Worm (Caenorhabditis elegans): ENCODE results near the gene itsn-1.

DNA sequence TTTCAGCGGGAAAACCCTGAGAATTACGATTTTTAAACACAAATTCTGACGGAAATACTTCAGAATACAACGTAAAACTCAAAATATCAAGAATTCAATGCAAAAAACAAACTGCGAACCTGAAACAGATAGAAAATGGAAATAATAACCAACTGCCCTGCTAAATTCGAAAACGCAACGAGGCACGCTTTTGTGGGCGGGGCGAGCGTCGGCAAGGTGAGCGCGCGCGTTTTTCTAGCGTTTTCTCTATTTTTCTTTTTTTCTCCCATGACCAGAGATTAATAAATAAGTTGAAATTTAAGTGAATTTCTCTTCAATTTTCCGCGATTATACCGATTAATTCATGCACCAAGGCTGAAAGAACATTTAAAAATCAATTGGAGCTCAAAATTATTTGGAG is 897 bp upstream of the itsn-1 start, which contains the start of gene uaf-2:
- TF ChIP-seq madf-8 (GFP tag; conservative IDR thresholded peaks at IDR 0.05) (no peak), snpc-4 (GFP tag; optimal IDR thresholded peaks at IDR 0.05) (no peak), snpc-4 (tag; optimal IDR thresholded peaks at IDR 0.05) (peak in 3 of 4 experiments; percentile 14 to 45 (median 24)), let-607 (tag; optimal IDR thresholded peaks at IDR 0.05) (no peak), madf-3 (GFP tag; IDR thresholded peaks at IDR 0.05) (peak; percentile 88), lir-1 (GFP tag; conservative IDR thresholded peaks at IDR 0.05) (no peak), B0336.3 (GFP tag; IDR thresholded peaks at IDR 0.05) (no peak)
